Worm (Caenorhabditis elegans) whole organism, L4 larva: ENCODE data around the gene ttll-11.

ENCODE experiments used
- F44E2.7 ChIP-seq: fragments of 200-800 bp; sonication (Bioruptor generic); IDR thresholded peaks from 2 replicates; pipeline ENCODE4 v2.1.2; 2022; ENCODE audit warnings: missing genetic modification characterization, missing compliant biosample characterization
- ama-1 ChIP-seq: fragments of 150-350 bp; optimal IDR thresholded peaks from 2 replicates; lab custom pipeline; 2014; ENCODE audit warnings: inconsistent platforms, mixed read lengths
- lin-1 ChIP-seq: fragments of 200-800 bp; sonication (Bioruptor generic); IDR thresholded peaks from 2 replicates; pipeline ENCODE4 v1.3.6; 2022; ENCODE audit warnings: missing genetic modification reagents, missing genetic modification characterization, missing compliant biosample characterization
- lin-39 ChIP-seq: fragments of 150-350 bp; optimal IDR thresholded peaks from 2 replicates; lab custom pipeline; 2014; ENCODE audit warnings: missing biosample characterization, missing genetic modification reagents, missing genetic modification characterization
- mxl-2 ChIP-seq: fragments of 200-800 bp; sonication (Bioruptor generic); conservative IDR thresholded peaks from 2 replicates; pipeline ENCODE4 v1.3.6; 2022; ENCODE audit warnings: missing genetic modification reagents, missing genetic modification characterization, missing compliant biosample characterization
- nhr-11 ChIP-seq: fragments of 150-350 bp; optimal IDR thresholded peaks from 2 replicates; lab custom pipeline; 2014; ENCODE audit warnings: missing biosample characterization, missing genetic modification characterization
- nhr-237 ChIP-seq: sonication (generic microtip); optimal IDR thresholded peaks from 2 replicates; lab custom pipeline; 2017; ENCODE audit warnings: missing biosample characterization, missing genetic modification characterization
- unc-62 ChIP-seq, 3 experiments: fragments of 150-350 bp in 1 of 3; sonication (generic microtip); optimal IDR thresholded peaks in 2 of 3; peaks in 1 of 3; 1 replicate in 1 of 3; 2 replicates in 2 of 3; lab custom pipeline; 2014 to 2017; ENCODE audit warnings: missing biosample characterization in 3 of 3, missing genetic modification characterization in 3 of 3, missing genetic modification reagents in 3 of 3, missing genotype in 1 of 3
- zag-1 ChIP-seq: fragments of 150-350 bp; optimal IDR thresholded peaks from 2 replicates; lab custom pipeline; 2014; ENCODE audit warnings: missing biosample characterization, missing genetic modification characterization
- zfp-3 ChIP-seq: fragments of 200-800 bp; sonication (Bioruptor generic); conservative IDR thresholded peaks from 2 replicates; pipeline ENCODE4 v1.3.6; 2022; ENCODE audit warnings: missing genetic modification reagents, missing genetic modification characterization, missing compliant biosample characterization
- ztf-11 ChIP-seq: fragments of 150-350 bp; optimal IDR thresholded peaks from 2 replicates; lab custom pipeline; 2014; ENCODE audit warnings: missing biosample characterization, missing genetic modification characterization

DNA sequence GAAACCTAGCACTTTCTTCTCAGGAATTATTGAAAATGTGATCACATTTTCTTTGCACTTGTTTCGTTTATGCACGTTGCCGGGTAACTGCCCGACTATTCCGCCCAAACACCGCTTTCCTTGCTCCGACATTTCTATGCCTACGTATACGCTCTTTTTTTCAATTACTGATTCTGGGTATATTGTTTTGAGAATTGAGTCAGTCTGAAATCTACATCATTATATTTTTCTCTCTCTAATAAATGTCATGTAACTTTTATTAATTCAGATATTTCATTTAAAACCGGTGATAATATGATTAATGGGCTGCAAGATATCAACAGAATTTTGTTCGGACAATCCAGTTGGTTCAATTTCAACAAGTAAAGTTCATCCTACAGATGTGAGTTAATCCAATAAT, at the start of gene ttll-11:
- no peak for TF ChIP-seq lin-1 (GFP tag; lab: Robert Waterston, UW)
- TF ChIP-seq nhr-11 (tag; lab: Kevin White, UChicago) = peak; percentile 15
- no peak for TF ChIP-seq lin-39 (tag; lab: Kevin White, UChicago)
- no peak for TF ChIP-seq zfp-3 (GFP tag; lab: Robert Waterston, UW)
- no peak for TF ChIP-seq zag-1
- no peak for TF ChIP-seq ama-1 (lab: Kevin White, UChicago)
- TF ChIP-seq mxl-2 (GFP tag; lab: Robert Waterston, UW) = no peak
- TF ChIP-seq nhr-237 (tag; lab: Kevin White, UChicago) = no peak
- TF ChIP-seq ztf-11 (tag; lab: Kevin White, UChicago) = no peak
- peak in 1 of 2 experiments; percentile 21 for TF ChIP-seq unc-62 (GFP tag; optimal IDR thresholded peaks at IDR 0.05 in 1 of 2; lab: Kevin White, UChicago)
- TF ChIP-seq unc-62 (tag; optimal IDR thresholded peaks at IDR 0.05; lab: Kevin White, UChicago) = no peak
- no peak for TF ChIP-seq F44E2.7 (GFP tag; lab: Robert Waterston, UW)
